Fruit fly (Drosophila melanogaster) whole organism, embryonic: ENCODE data around the gene TFAM.

Source experiments
- Atf-2 ChIP-seq: fragments of 200-800 bp; sonication (Bioruptor generic); optimal IDR thresholded peaks from 2 replicates; lab custom pipeline; 2016; ENCODE audit warnings: missing biosample characterization, missing genetic modification characterization
- B-H1 ChIP-seq: fragments of 200-800 bp; sonication (Bioruptor generic); IDR thresholded peaks from 3 replicates; pipeline ENCODE4 v1.3.6; 2022; ENCODE audit warnings: missing biosample characterization, missing genetic modification characterization
- CG10209 ChIP-seq: fragments of 200-800 bp; sonication (Bioruptor generic); optimal IDR thresholded peaks from 3 replicates; lab custom pipeline; 2017; ENCODE audit warnings: missing biosample characterization, mild to moderate bottlenecking, missing genetic modification characterization, missing genetic modification reagents
- CG11398 ChIP-seq: fragments of 200-800 bp; sonication (Bioruptor generic); optimal IDR thresholded peaks from 2 replicates; lab custom pipeline; 2016; ENCODE audit warnings: missing biosample characterization, missing genetic modification characterization
- CG1233 ChIP-seq: fragments of 200-800 bp; sonication (Bioruptor generic); optimal IDR thresholded peaks from 4 replicates; lab custom pipeline; 2018; ENCODE audit warnings: missing biosample characterization, mild to moderate bottlenecking, missing genetic modification characterization
- CG12659 ChIP-seq: fragments of 200-800 bp; sonication (Bioruptor generic); optimal IDR thresholded peaks from 3 replicates; lab custom pipeline; 2017; ENCODE audit warnings: mild to moderate bottlenecking, missing biosample characterization, missing genetic modification reagents, missing genetic modification characterization
- CG13424 ChIP-seq: fragments of 200-800 bp; sonication (Bioruptor generic); optimal IDR thresholded peaks from 2 replicates; lab custom pipeline; 2019; ENCODE audit warnings: missing biosample characterization, mild to moderate bottlenecking, missing genetic modification characterization, moderate library complexity
- CG15073 ChIP-seq: fragments of 200-800 bp; sonication (Bioruptor generic); optimal IDR thresholded peaks from 2 replicates; lab custom pipeline; 2016; ENCODE audit warnings: missing biosample characterization, missing genetic modification characterization
- CG16813 ChIP-seq: fragments of 200-800 bp; sonication (Bioruptor generic); IDR thresholded peaks from 3 replicates; pipeline ENCODE4 v1.3.6; 2022; ENCODE audit warnings: missing biosample characterization, missing genetic modification characterization; ENCODE audit not compliant: partially characterized antibody
- CG16815 ChIP-seq: fragments of 200-800 bp; sonication (Bioruptor generic); optimal IDR thresholded peaks from 3 replicates; lab custom pipeline; 2017; ENCODE audit warnings: missing biosample characterization, mild to moderate bottlenecking, missing genetic modification characterization
- CG2678 ChIP-seq: fragments of 200-800 bp; sonication (Bioruptor generic); optimal IDR thresholded peaks from 3 replicates; lab custom pipeline; 2019; ENCODE audit warnings: missing biosample characterization, mild to moderate bottlenecking, missing genetic modification characterization, moderate library complexity
- CG30020 ChIP-seq: fragments of 200-800 bp; optimal IDR thresholded peaks from 2 replicates; lab custom pipeline; 2019; ENCODE audit warnings: missing biosample characterization, mild to moderate bottlenecking, missing genetic modification characterization, moderate library complexity
- CG30403 ChIP-seq: fragments of 200-800 bp; sonication (Bioruptor generic); optimal IDR thresholded peaks from 3 replicates; lab custom pipeline; 2016; ENCODE audit warnings: missing biosample characterization, missing genetic modification characterization
- CG30431 ChIP-seq: fragments of 200-800 bp; sonication (Bioruptor generic); optimal IDR thresholded peaks from 2 replicates; lab custom pipeline; 2017; ENCODE audit warnings: missing biosample characterization, missing genetic modification characterization
- CG3163 ChIP-seq: fragments of 200-800 bp; sonication (Bioruptor generic); optimal IDR thresholded peaks from 3 replicates; lab custom pipeline; 2016; ENCODE audit warnings: missing biosample characterization, missing genetic modification characterization
- CG34422 ChIP-seq: fragments of 200-800 bp; sonication (Bioruptor generic); IDR thresholded peaks from 3 replicates; pipeline ENCODE4 v1.3.6; 2022; ENCODE audit warnings: missing biosample characterization, missing genetic modification characterization
- CG42726 ChIP-seq: fragments of 200-800 bp; sonication (Bioruptor generic); IDR thresholded peaks from 2 replicates; pipeline ENCODE4 v1.3.6; 2022; ENCODE audit warnings: missing biosample characterization, missing genetic modification characterization; ENCODE audit not compliant: partially characterized antibody
- CG4730 ChIP-seq: fragments of 200-800 bp; sonication (Bioruptor generic); IDR thresholded peaks from 2 replicates; pipeline ENCODE4 v1.3.6; 2022; ENCODE audit warnings: missing biosample characterization, missing genetic modification characterization
- CG6272 ChIP-seq: fragments of 200-800 bp; sonication (Bioruptor generic); IDR thresholded peaks from 2 replicates; pipeline ENCODE4 v1.3.6; 2022; ENCODE audit warnings: missing biosample characterization, missing genetic modification characterization
- CG7745 ChIP-seq: fragments of 200-800 bp; sonication (Bioruptor generic); optimal IDR thresholded peaks from 2 replicates; lab custom pipeline; 2018; ENCODE audit warnings: missing biosample characterization, mild to moderate bottlenecking, missing genetic modification characterization, moderate library complexity
- CG8924 ChIP-seq: fragments of 200-800 bp; optimal IDR thresholded peaks from 3 replicates; lab custom pipeline; 2019; ENCODE audit warnings: missing biosample characterization, mild to moderate bottlenecking, missing genetic modification characterization, moderate library complexity
- CG9609 ChIP-seq: fragments of 200-800 bp; sonication (Bioruptor generic); optimal IDR thresholded peaks from 3 replicates; lab custom pipeline; 2016; ENCODE audit warnings: missing biosample characterization, missing genetic modification characterization
- Dip3 ChIP-seq: fragments of 200-800 bp; sonication (Bioruptor generic); optimal IDR thresholded peaks from 3 replicates; lab custom pipeline; 2016; ENCODE audit warnings: missing biosample characterization, missing genetic modification characterization
- Dp ChIP-seq: fragments of 200-800 bp; sonication (Bioruptor generic); optimal IDR thresholded peaks from 2 replicates; lab custom pipeline; 2018; ENCODE audit warnings: missing biosample characterization, mild to moderate bottlenecking, missing genetic modification characterization, moderate library complexity
- Drgx ChIP-seq: fragments of 200-800 bp; sonication (Bioruptor generic); IDR thresholded peaks from 2 replicates; pipeline ENCODE4 v1.3.6; 2022; ENCODE audit warnings: missing biosample characterization, missing genetic modification characterization
- E2f1 ChIP-seq: fragments of 200-800 bp; sonication (Bioruptor generic); IDR thresholded peaks from 2 replicates; pipeline ENCODE4 v1.3.6; 2022; ENCODE audit warnings: missing biosample characterization, missing genetic modification characterization
- HmgZ ChIP-seq: fragments of 200-800 bp; sonication (Bioruptor generic); optimal IDR thresholded peaks from 2 replicates; lab custom pipeline; 2018; ENCODE audit warnings: missing biosample characterization, mild to moderate bottlenecking, missing genetic modification characterization
- Hr51 ChIP-seq, 2 experiments: fragments of 200-800 bp; sonication (Bioruptor generic); optimal IDR thresholded peaks; 2 replicates in 1 of 2; 3 replicates in 1 of 2; lab custom pipeline; 2016 to 2018; ENCODE audit warnings: missing biosample characterization in 2 of 2, missing genetic modification characterization in 2 of 2, mild to moderate bottlenecking in 1 of 2, moderate library complexity in 1 of 2
- Lhr ChIP-seq: fragments of 200-800 bp; sonication (Bioruptor generic); optimal IDR thresholded peaks from 3 replicates; lab custom pipeline; 2017; ENCODE audit warnings: mild to moderate bottlenecking, missing biosample characterization, missing genetic modification reagents, missing genetic modification characterization
- Lpt ChIP-seq: fragments of >200 bp; optimal IDR thresholded peaks from 2 replicates; lab custom pipeline; 2018; ENCODE audit warnings: missing biosample characterization, missing genetic modification characterization
- Nf-YA ChIP-seq: fragments of 200-800 bp; sonication (Bioruptor generic); IDR thresholded peaks from 2 replicates; pipeline ENCODE4 v1.3.6; 2022; ENCODE audit warnings: missing biosample characterization, missing genetic modification characterization
- Side ChIP-seq: fragments of 200-800 bp; sonication (Bioruptor generic); optimal IDR thresholded peaks from 2 replicates; lab custom pipeline; 2016; ENCODE audit warnings: missing biosample characterization, missing genetic modification characterization
- Xrp1 ChIP-seq: fragments of 200-800 bp; sonication (Bioruptor generic); IDR thresholded peaks from 2 replicates; pipeline ENCODE4 v1.3.6; 2022; ENCODE audit warnings: missing biosample characterization, missing genetic modification characterization
- br ChIP-seq: fragments of >200 bp; optimal IDR thresholded peaks from 2 replicates; lab custom pipeline; 2017
- dati ChIP-seq: fragments of 200-800 bp; sonication (Bioruptor generic); IDR thresholded peaks from 2 replicates; pipeline ENCODE4 v1.3.6; 2022; ENCODE audit warnings: missing biosample characterization, missing genetic modification characterization
- dimm ChIP-seq: fragments of 200-800 bp; sonication (Bioruptor generic); IDR thresholded peaks from 2 replicates; pipeline ENCODE4 v1.3.6; 2022; ENCODE audit warnings: missing biosample characterization, missing genetic modification characterization
- gfzf ChIP-seq: fragments of 200-800 bp; sonication (Bioruptor generic); optimal IDR thresholded peaks from 2 replicates; lab custom pipeline; 2016; ENCODE audit warnings: missing biosample characterization, mild to moderate bottlenecking, missing genetic modification characterization, moderate library complexity
- gsb ChIP-seq: fragments of 200-800 bp; sonication (Bioruptor generic); IDR thresholded peaks from 2 replicates; pipeline ENCODE4 v1.3.6; 2022; ENCODE audit warnings: missing biosample characterization, missing genetic modification characterization
- hbn ChIP-seq: fragments of 200-800 bp; sonication (Bioruptor generic); IDR thresholded peaks from 2 replicates; pipeline ENCODE4 v1.3.6; 2022; ENCODE audit warnings: missing biosample characterization, missing genetic modification characterization; ENCODE audit not compliant: partially characterized antibody
- hth ChIP-seq: fragments of >200 bp; optimal IDR thresholded peaks from 2 replicates; lab custom pipeline; 2017; ENCODE audit warnings: inconsistent platforms
- ken ChIP-seq: fragments of 200-800 bp; sonication (Bioruptor generic); IDR thresholded peaks from 3 replicates; pipeline ENCODE4 v1.3.6; 2022; ENCODE audit warnings: missing biosample characterization, missing genetic modification characterization
- nau ChIP-seq: fragments of 200-800 bp; sonication (Bioruptor generic); optimal IDR thresholded peaks from 3 replicates; lab custom pipeline; 2017; ENCODE audit warnings: missing biosample characterization, mild to moderate bottlenecking, missing genetic modification characterization, missing genetic modification reagents
- pros ChIP-seq: fragments of 200-800 bp; sonication (Bioruptor generic); optimal IDR thresholded peaks from 3 replicates; lab custom pipeline; 2019; ENCODE audit warnings: missing biosample characterization, mild to moderate bottlenecking, missing genetic modification characterization, moderate library complexity
- ro ChIP-seq: fragments of 200-800 bp; sonication (Bioruptor generic); IDR thresholded peaks from 2 replicates; pipeline ENCODE4 v1.3.6; 2022; ENCODE audit warnings: missing biosample characterization, missing genetic modification characterization
- row ChIP-seq: fragments of 200-800 bp; sonication (Bioruptor generic); IDR thresholded peaks from 3 replicates; pipeline ENCODE4 v1.3.6; 2022; ENCODE audit warnings: missing biosample characterization, missing genetic modification characterization
- schlank ChIP-seq: fragments of 200-800 bp; sonication (Bioruptor generic); optimal IDR thresholded peaks from 2 replicates; lab custom pipeline; 2018; ENCODE audit warnings: missing biosample characterization, mild to moderate bottlenecking, missing genetic modification characterization
- sna ChIP-seq: fragments of 200-800 bp; sonication (Bioruptor generic); IDR thresholded peaks from 2 replicates; pipeline ENCODE4 v1.3.6; 2022; ENCODE audit warnings: missing biosample characterization, missing genetic modification characterization; ENCODE audit not compliant: partially characterized antibody
- tgo ChIP-seq: fragments of 200-800 bp; sonication (Bioruptor generic); IDR thresholded peaks from 3 replicates; pipeline ENCODE4 v1.3.6; 2022; ENCODE audit warnings: missing biosample characterization, missing genetic modification characterization
- tx ChIP-seq: fragments of 200-800 bp; sonication (Bioruptor generic); optimal IDR thresholded peaks from 2 replicates; lab custom pipeline; 2016; ENCODE audit warnings: missing biosample characterization, missing genetic modification characterization
- wdn ChIP-seq: fragments of 200-800 bp; sonication (Bioruptor generic); IDR thresholded peaks from 2 replicates; pipeline ENCODE4 v1.3.6; 2022; ENCODE audit warnings: missing biosample characterization, missing genetic modification characterization

Gene TFAM

dm6 chr3R:20542283-20543144 lies 34.3 kb downstream of the TFAM start (continued):
- TF ChIP-seq schlank (tag; lab: Kevin White, UChicago) (no peak), ken (no peak), CG6272 (GFP tag; lab: Robert Waterston, UW) (no peak), Xrp1 (GFP tag; lab: Robert Waterston, UW) (peak; percentile 74), wdn (GFP tag; lab: Robert Waterston, UW) (no peak), ro (GFP tag; lab: Robert Waterston, UW) (no peak), CG30403 (GFP tag; lab: Kevin White, UChicago) (no peak), CG10209 (GFP tag; lab: Kevin White, UChicago) (peak; percentile 64), CG9609 (GFP tag; lab: Kevin White, UChicago) (no peak), CG11398 (GFP tag; lab: Kevin White, UChicago) (peak; percentile 48), CG8924 (tag; lab: Kevin White, UChicago) (peak; percentile 39), HmgZ (tag; lab: Kevin White, UChicago) (no peak), pros (no peak), CG15073 (GFP tag; lab: Kevin White, UChicago) (no peak), CG30020 (no peak), CG12659 (peak; percentile 50), Atf-2 (GFP tag; lab: Kevin White, UChicago) (peak; percentile 20), Drgx (no peak), nau (GFP tag; lab: Kevin White, UChicago) (no peak), CG30431 (GFP tag; lab: Kevin White, UChicago) (no peak), sna (GFP tag; lab: Robert Waterston, UW) (no peak), CG4730 (GFP tag; lab: Robert Waterston, UW) (no peak), CG16815 (no peak), dati (GFP tag; lab: Robert Waterston, UW) (no peak), CG1233 (peak; percentile 55), row (GFP tag; lab: Robert Waterston, UW) (0 out of 3 replicates have a peak, but pooled peaks have one; percentile 24), Side (GFP tag; lab: Kevin White, UChicago) (no peak), Lhr (GFP tag; lab: Kevin White, UChicago) (peak; percentile 15), B-H1 (no peak; the same call in 2 of the 3 replicates), dimm (GFP tag; lab: Robert Waterston, UW) (0 out of 2 replicates have a peak, but pooled peaks have one; percentile 27), hbn (no peak), Hr51 (GFP tag; optimal IDR thresholded peaks at IDR 0.05; lab: Kevin White, UChicago) (no peak), Nf-YA (GFP tag; lab: Robert Waterston, UW) (no peak), CG34422 (GFP tag; lab: Robert Waterston, UW) (0 out of 3 replicates have a peak, but pooled peaks have one; percentile 24), hth (no peak), CG16813 (no peak), CG7745 (tag; lab: Kevin White, UChicago) (peak; percentile 75), gfzf (GFP tag; lab: Kevin White, UChicago) (no peak), Dp (GFP tag; lab: Kevin White, UChicago) (no peak), CG3163 (GFP tag; lab: Kevin White, UChicago) (no peak), CG13424 (peak; percentile 37), CG2678 (tag; lab: Kevin White, UChicago) (peak; percentile 44), gsb (GFP tag; lab: Robert Waterston, UW) (no peak), tgo (GFP tag; lab: Robert Waterston, UW) (no peak; the same call in 2 of the 3 replicates), Dip3 (GFP tag; lab: Kevin White, UChicago) (no peak), CG42726 (GFP tag; lab: Robert Waterston, UW) (no peak), br (no peak), E2f1 (GFP tag; lab: Robert Waterston, UW) (no peak), Lpt (GFP tag; lab: Kevin White, UChicago) (no peak), tx (GFP tag; lab: Kevin White, UChicago) (no peak)
